Worm (Caenorhabditis elegans): ENCODE results near the gene pst-2.
A peak's percentile ranks its signal among the peaks of the same experiment; 100 is the strongest.
"Not testable (repeated sequence)": the region's sequence is repeated elsewhere in the genome, so short reads cannot be mapped to it uniquely, and the experiment has no call there.

ce11 chrIII:5637297-5637876, 42.8 kb upstream of the pst-2 start:
- TF ChIP-seq K11D2.4 (GFP tag; IDR thresholded peaks at IDR 0.05) = peak; percentile 63
- 0 out of 2 replicates have a peak, but pooled peaks have one; percentile 40 for TF ChIP-seq madf-3 (GFP tag; IDR thresholded peaks at IDR 0.05)
- TF ChIP-seq F57A8.1 (GFP tag; optimal IDR thresholded peaks at IDR 0.05); ztf-26 (tag; optimal IDR thresholded peaks at IDR 0.05); unc-130 (GFP tag; optimal IDR thresholded peaks at IDR 0.05); akir-1 (GFP tag; optimal IDR thresholded peaks at IDR 0.05); ets-4 (GFP tag; optimal IDR thresholded peaks at IDR 0.05); mes-4 (tag; optimal IDR thresholded peaks at IDR 0.05); ztf-18 (tag; optimal IDR thresholded peaks at IDR 0.05); pha-4 (tag; optimal IDR thresholded peaks at IDR 0.05): not testable (repeated sequence)
- peak; percentile 100 for TF ChIP-seq pbrm-1 (GFP tag; IDR thresholded peaks at IDR 0.05)
- TF ChIP-seq Y56A3A.18 (GFP tag; IDR thresholded peaks at IDR 0.05) = peak; percentile 95; the same call in 1 of the 2 replicates
- TF ChIP-seq madf-8 (GFP tag; conservative IDR thresholded peaks at IDR 0.05) = peak; percentile 91
- TF ChIP-seq ceh-40 (GFP tag; IDR thresholded peaks at IDR 0.05) = peak; percentile 77; the same call in 1 of the 2 replicates
